Worm (Caenorhabditis elegans): ENCODE data around the gene clec-33.

DNA sequence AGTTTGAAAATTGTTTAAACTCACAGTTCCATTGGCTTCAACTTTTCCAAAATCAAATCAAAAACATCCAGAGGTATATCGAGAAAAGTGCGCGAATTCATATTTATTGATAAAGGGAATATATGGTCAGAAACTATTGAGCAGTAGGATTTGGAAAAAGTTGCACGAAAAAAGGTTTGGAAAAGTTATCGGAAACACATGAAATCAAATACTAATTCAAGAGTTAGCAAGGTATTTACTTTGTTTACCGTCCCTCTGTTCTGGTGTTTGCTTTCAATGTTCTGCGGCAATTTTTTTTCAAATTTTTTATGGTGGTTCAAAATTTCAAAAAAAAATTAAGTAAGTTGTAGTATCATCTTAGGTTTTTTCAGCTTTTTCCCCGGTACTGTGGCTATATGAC is 29.7 kb upstream of the clec-33 start, which contains the start of gene fbxa-45:
- no peak for TF ChIP-seq hmbx-1 (tag; optimal IDR thresholded peaks at IDR 0.05)
- no peak for TF ChIP-seq sea-1 (GFP tag; conservative IDR thresholded peaks at IDR 0.05)
- no peak for TF ChIP-seq hnd-1 (tag; optimal IDR thresholded peaks at IDR 0.05)
